Worm (Caenorhabditis elegans) whole organism, L4 larva: Measurements from ENCODE around the gene C56C10.7.

Experiments used
- F26F4.8 ChIP-seq: fragments of 200-800 bp; sonication (Bioruptor generic); conservative IDR thresholded peaks from 2 replicates; pipeline ENCODE4 v1.3.6; 2022; ENCODE audit warnings: missing genetic modification characterization, missing compliant biosample characterization
- R02D3.7 ChIP-seq: fragments of 150-350 bp; sonication (generic microtip); optimal IDR thresholded peaks from 3 replicates; lab custom pipeline; 2014; ENCODE audit warnings: missing biosample characterization, missing genetic modification characterization
- T26A8.4 ChIP-seq: fragments of 200-800 bp; sonication (Bioruptor generic); IDR thresholded peaks from 2 replicates; pipeline ENCODE4 v1.3.6; 2022; ENCODE audit warnings: missing genetic modification characterization, missing compliant biosample characterization
- Y48G9A.11 ChIP-seq: fragments of 200-800 bp; sonication (Bioruptor generic); IDR thresholded peaks from 2 replicates; pipeline ENCODE4 v1.3.6; 2022; ENCODE audit warnings: missing genetic modification reagents, missing genetic modification characterization, missing compliant biosample characterization
- aly-2 ChIP-seq: sonication (generic microtip); optimal IDR thresholded peaks from 2 replicates; lab custom pipeline; 2018; ENCODE audit warnings: missing biosample characterization, missing genetic modification characterization
- ama-1 ChIP-seq: fragments of 150-350 bp; optimal IDR thresholded peaks from 2 replicates; lab custom pipeline; 2014; ENCODE audit warnings: inconsistent platforms, mixed read lengths
- arid-1 ChIP-seq: fragments of 200-800 bp; sonication (Bioruptor generic); conservative IDR thresholded peaks from 2 replicates; pipeline ENCODE4 v1.3.6; 2022; ENCODE audit warnings: missing genetic modification reagents, missing genetic modification characterization, missing compliant biosample characterization
- attf-4 ChIP-seq: sonication (generic microtip); optimal IDR thresholded peaks from 3 replicates; lab custom pipeline; 2017; ENCODE audit warnings: missing biosample characterization, missing genetic modification characterization
- ceh-44 ChIP-seq: fragments of 200-800 bp; sonication (Bioruptor generic); IDR thresholded peaks from 2 replicates; pipeline ENCODE4 v1.3.6; 2022; ENCODE audit warnings: missing genetic modification reagents, missing genetic modification characterization, missing compliant biosample characterization
- ceh-62 ChIP-seq: sonication (generic microtip); optimal IDR thresholded peaks from 2 replicates; lab custom pipeline; 2017; ENCODE audit warnings: missing biosample characterization, missing genetic modification characterization
- ctbp-1 ChIP-seq: fragments of 200-800 bp; sonication (Bioruptor generic); IDR thresholded peaks from 2 replicates; pipeline ENCODE4 v1.3.6; 2022; ENCODE audit warnings: missing genetic modification reagents, missing genetic modification characterization, missing compliant biosample characterization
- daf-16 ChIP-seq, 3 experiments: sonication (generic microtip); optimal IDR thresholded peaks; 2 replicates each; lab custom pipeline; 2016 to 2017; ENCODE audit warnings: missing genetic modification characterization in 3 of 3, missing genetic modification reagents in 3 of 3, mild to moderate bottlenecking in 2 of 3, missing compliant biosample characterization in 2 of 3, missing biosample characterization in 1 of 3, moderate library complexity in 1 of 3
- daf-19 ChIP-seq: fragments of 200-800 bp; sonication (Bioruptor generic); conservative IDR thresholded peaks from 2 replicates; pipeline ENCODE4 v1.3.6; 2022; ENCODE audit warnings: missing genetic modification characterization, missing compliant biosample characterization
- dmd-6 ChIP-seq: fragments of 200-800 bp; sonication (Bioruptor generic); IDR thresholded peaks from 2 replicates; pipeline ENCODE4 v1.3.6; 2022; ENCODE audit warnings: missing genetic modification reagents, missing genetic modification characterization, missing compliant biosample characterization
- dmd-9 ChIP-seq: fragments of 200-800 bp; sonication (Bioruptor generic); IDR thresholded peaks from 2 replicates; pipeline ENCODE4 v1.3.6; 2022; ENCODE audit warnings: missing genetic modification reagents, missing genetic modification characterization, missing compliant biosample characterization
- duxl-1 ChIP-seq: sonication (generic microtip); optimal IDR thresholded peaks from 2 replicates; lab custom pipeline; 2016; ENCODE audit warnings: mild to moderate bottlenecking, missing genetic modification characterization, moderate library complexity, missing compliant biosample characterization; ENCODE audit not compliant: poor library complexity
- dve-1 ChIP-seq: sonication (generic microtip); optimal IDR thresholded peaks from 2 replicates; lab custom pipeline; 2017; ENCODE audit warnings: antibody characterized with exemption, mild to moderate bottlenecking, missing genetic modification characterization, missing compliant biosample characterization; ENCODE audit not compliant: insufficient read depth
- fkh-10 ChIP-seq: fragments of 150-350 bp; optimal IDR thresholded peaks from 2 replicates; lab custom pipeline; 2014; ENCODE audit warnings: missing biosample characterization, missing genetic modification reagents, missing genetic modification characterization
- gei-8 ChIP-seq: fragments of 200-800 bp; sonication (Bioruptor generic); optimal IDR thresholded peaks from 2 replicates; lab custom pipeline; 2018; ENCODE audit warnings: mild to moderate bottlenecking, missing genetic modification characterization, missing compliant biosample characterization
- hmg-1.1 ChIP-seq: fragments of 200-800 bp; sonication (Bioruptor generic); IDR thresholded peaks from 2 replicates; pipeline ENCODE4 v1.3.6; 2022; ENCODE audit warnings: missing genetic modification reagents, missing genetic modification characterization, missing compliant biosample characterization
- lin-1 ChIP-seq: fragments of 200-800 bp; sonication (Bioruptor generic); IDR thresholded peaks from 2 replicates; pipeline ENCODE4 v1.3.6; 2022; ENCODE audit warnings: missing genetic modification reagents, missing genetic modification characterization, missing compliant biosample characterization
- lin-13 ChIP-seq: fragments of 150-350 bp; optimal IDR thresholded peaks from 2 replicates; lab custom pipeline; 2014; ENCODE audit warnings: missing biosample characterization, missing genetic modification reagents, missing genetic modification characterization
- lin-29 ChIP-seq: fragments of 200-800 bp; sonication (Bioruptor generic); IDR thresholded peaks from 2 replicates; pipeline ENCODE4 v1.3.6; 2022; ENCODE audit warnings: missing genetic modification reagents, missing genetic modification characterization, missing compliant biosample characterization
- lin-38 ChIP-seq: fragments of 200-800 bp; sonication (Bioruptor generic); IDR thresholded peaks from 2 replicates; pipeline ENCODE4 v1.3.6; 2022; ENCODE audit warnings: missing genetic modification reagents, missing genetic modification characterization, missing compliant biosample characterization
- lin-39 ChIP-seq: fragments of 150-350 bp; optimal IDR thresholded peaks from 2 replicates; lab custom pipeline; 2014; ENCODE audit warnings: missing biosample characterization, missing genetic modification reagents, missing genetic modification characterization
- lir-3 ChIP-seq: sonication (generic microtip); optimal IDR thresholded peaks from 2 replicates; lab custom pipeline; 2016; ENCODE audit warnings: mild to moderate bottlenecking, missing genetic modification characterization, missing compliant biosample characterization
- mep-1 ChIP-seq: fragments of 150-350 bp; sonication (generic microtip); optimal IDR thresholded peaks from 3 replicates; lab custom pipeline; 2014; ENCODE audit warnings: missing biosample characterization, missing genetic modification characterization
- mes-2 ChIP-seq: sonication (generic microtip); optimal IDR thresholded peaks from 2 replicates; lab custom pipeline; 2016; ENCODE audit warnings: missing genotype, mild to moderate bottlenecking, missing genetic modification characterization, missing compliant biosample characterization; ENCODE audit not compliant: poor library complexity, severe bottlenecking
- mxl-2 ChIP-seq: fragments of 200-800 bp; sonication (Bioruptor generic); conservative IDR thresholded peaks from 2 replicates; pipeline ENCODE4 v1.3.6; 2022; ENCODE audit warnings: missing genetic modification reagents, missing genetic modification characterization, missing compliant biosample characterization
- nhr-102 ChIP-seq: sonication (generic microtip); optimal IDR thresholded peaks from 2 replicates; lab custom pipeline; 2016; ENCODE audit warnings: mild to moderate bottlenecking, missing genetic modification characterization, moderate library complexity, missing compliant biosample characterization
- nhr-237 ChIP-seq: sonication (generic microtip); optimal IDR thresholded peaks from 2 replicates; lab custom pipeline; 2017; ENCODE audit warnings: missing biosample characterization, missing genetic modification characterization
- nhr-41 ChIP-seq: fragments of 200-800 bp; sonication (Bioruptor generic); IDR thresholded peaks from 2 replicates; pipeline ENCODE4 v1.3.6; 2022; ENCODE audit warnings: missing genetic modification reagents, missing genetic modification characterization, missing compliant biosample characterization
- nhr-48 ChIP-seq: sonication (generic microtip); optimal IDR thresholded peaks from 2 replicates; lab custom pipeline; 2016; ENCODE audit warnings: mild to moderate bottlenecking, missing genetic modification characterization, missing compliant biosample characterization
- nhr-6 ChIP-seq: fragments of 150-350 bp; optimal IDR thresholded peaks from 2 replicates; lab custom pipeline; 2014; ENCODE audit warnings: missing biosample characterization, missing genetic modification characterization
- sdz-12 ChIP-seq: fragments of 200-800 bp; sonication (Bioruptor generic); optimal IDR thresholded peaks from 2 replicates; lab custom pipeline; 2018; ENCODE audit warnings: mild to moderate bottlenecking, missing genetic modification characterization, missing compliant biosample characterization
- set-16 ChIP-seq: fragments of 200-800 bp; sonication (Bioruptor generic); IDR thresholded peaks from 2 replicates; pipeline ENCODE4 v1.3.6; 2022; ENCODE audit warnings: missing genetic modification reagents, missing genetic modification characterization, missing compliant biosample characterization
- snpc-1.2 ChIP-seq: fragments of 200-800 bp; sonication (Bioruptor generic); IDR thresholded peaks from 2 replicates; pipeline ENCODE4 v1.3.6; 2022; ENCODE audit warnings: missing genetic modification reagents, missing genetic modification characterization, missing compliant biosample characterization
- snpc-4 ChIP-seq: fragments of 150-350 bp; optimal IDR thresholded peaks from 2 replicates; lab custom pipeline; 2014; ENCODE audit warnings: missing biosample characterization, missing genetic modification characterization
- tag-97 ChIP-seq: fragments of 200-800 bp; sonication (Bioruptor generic); IDR thresholded peaks from 2 replicates; pipeline ENCODE4 v1.3.6; 2022; ENCODE audit warnings: missing genetic modification characterization, missing compliant biosample characterization
- unc-130 ChIP-seq: sonication (generic microtip); optimal IDR thresholded peaks from 2 replicates; lab custom pipeline; 2016; ENCODE audit warnings: missing genetic modification reagents, missing genetic modification characterization, missing compliant biosample characterization
- unc-62 ChIP-seq, 3 experiments: fragments of 150-350 bp in 1 of 3; sonication (generic microtip); optimal IDR thresholded peaks in 2 of 3; peaks in 1 of 3; 1 replicate in 1 of 3; 2 replicates in 2 of 3; lab custom pipeline; 2014 to 2017; ENCODE audit warnings: missing biosample characterization in 3 of 3, missing genetic modification characterization in 3 of 3, missing genetic modification reagents in 3 of 3, missing genotype in 1 of 3
- zfp-3 ChIP-seq: fragments of 200-800 bp; sonication (Bioruptor generic); conservative IDR thresholded peaks from 2 replicates; pipeline ENCODE4 v1.3.6; 2022; ENCODE audit warnings: missing genetic modification reagents, missing genetic modification characterization, missing compliant biosample characterization
- zip-2 ChIP-seq: fragments of 150-350 bp; optimal IDR thresholded peaks from 2 replicates; lab custom pipeline; 2014; ENCODE audit warnings: missing biosample characterization, missing genetic modification characterization
- ztf-7 ChIP-seq: fragments of 150-350 bp; optimal IDR thresholded peaks from 2 replicates; lab custom pipeline; 2014; ENCODE audit warnings: missing biosample characterization, missing genetic modification characterization

The C56C10.7 gene

DNA sequence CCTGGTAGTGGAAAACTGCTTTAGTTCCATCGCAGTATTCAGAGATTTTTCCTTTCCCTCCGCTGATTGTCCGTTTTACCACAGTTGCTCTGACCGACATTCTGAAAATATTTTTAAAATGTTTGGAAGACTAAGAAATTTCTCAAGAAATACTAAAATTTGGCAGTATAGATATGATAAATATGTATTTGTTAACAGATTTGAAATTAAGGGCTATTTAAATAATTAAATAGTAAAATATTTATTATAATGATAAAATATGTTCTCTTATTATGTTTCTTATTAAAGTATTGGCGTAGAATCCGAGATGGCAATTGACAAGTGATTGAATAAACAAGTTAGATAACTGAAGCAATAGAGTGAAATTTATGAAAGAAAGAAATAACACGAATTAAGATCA, 6.8 kb upstream of the C56C10.7 start, which contains the start of gene aipr-1:
aipr-1 (minus strand) TSS at position 101 of the 400 bp plus-strand sequence.
- TF ChIP-seq ceh-62 (tag; lab: Kevin White, UChicago) (no peak), ztf-7 (tag; lab: Kevin White, UChicago) (no peak), set-16 (no peak), fkh-10 (no peak), ama-1 (no peak), nhr-41 (GFP tag; lab: Robert Waterston, UW) (no peak), nhr-48 (tag; lab: Kevin White, UChicago) (no peak), T26A8.4 (GFP tag; lab: Robert Waterston, UW) (no peak), nhr-102 (tag; lab: Kevin White, UChicago) (no peak), lin-1 (no peak), hmg-1.1 (GFP tag; lab: Robert Waterston, UW) (no peak), Y48G9A.11 (GFP tag; lab: Robert Waterston, UW) (no peak)

DNA sequence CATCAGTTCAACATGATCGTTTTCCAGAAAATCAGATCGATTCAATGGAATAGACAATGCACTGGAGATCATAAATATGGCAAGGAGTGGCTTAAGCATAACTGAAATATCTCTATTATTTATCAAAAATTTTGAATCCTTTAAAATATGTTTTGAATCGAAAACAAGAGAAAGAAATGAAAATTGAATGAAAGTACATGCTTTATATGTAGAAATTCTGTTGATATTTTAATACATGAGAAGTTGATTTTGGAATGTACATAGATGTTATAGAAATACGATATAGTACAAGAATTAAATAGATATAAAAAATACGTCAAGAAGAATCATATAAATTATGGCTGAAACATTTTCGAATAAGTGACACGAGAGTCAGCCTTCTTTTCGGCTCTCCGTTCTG, 4.9 kb upstream of the C56C10.7 start, which contains the start of gene C56C10.9:
C56C10.9 (minus strand) TSS at position 101 of the 400 bp plus-strand sequence.
- TF ChIP-seq Y48G9A.11 (GFP tag; lab: Robert Waterston, UW) (no peak), nhr-6 (no peak), nhr-102 (tag; lab: Kevin White, UChicago) (no peak), zip-2 (tag; lab: Kevin White, UChicago) (no peak), attf-4 (tag; lab: Kevin White, UChicago) (no peak), dmd-6 (GFP tag; lab: Robert Waterston, UW) (no peak), lin-13 (GFP tag; lab: Kevin White, UChicago) (no peak), daf-19 (GFP tag; lab: Robert Waterston, UW) (no peak), ama-1 (no peak), mes-2 (no peak), aly-2 (tag; lab: Kevin White, UChicago) (no peak), tag-97 (GFP tag; lab: Robert Waterston, UW) (no peak), gei-8 (GFP tag; lab: Kevin White, UChicago) (no peak), snpc-4 (tag; lab: Kevin White, UChicago) (no peak), unc-130 (no peak), mxl-2 (no peak), nhr-237 (tag; lab: Kevin White, UChicago) (no peak), mep-1 (tag; lab: Kevin White, UChicago) (no peak), fkh-10 (no peak), ctbp-1 (GFP tag; lab: Robert Waterston, UW) (no peak)

DNA sequence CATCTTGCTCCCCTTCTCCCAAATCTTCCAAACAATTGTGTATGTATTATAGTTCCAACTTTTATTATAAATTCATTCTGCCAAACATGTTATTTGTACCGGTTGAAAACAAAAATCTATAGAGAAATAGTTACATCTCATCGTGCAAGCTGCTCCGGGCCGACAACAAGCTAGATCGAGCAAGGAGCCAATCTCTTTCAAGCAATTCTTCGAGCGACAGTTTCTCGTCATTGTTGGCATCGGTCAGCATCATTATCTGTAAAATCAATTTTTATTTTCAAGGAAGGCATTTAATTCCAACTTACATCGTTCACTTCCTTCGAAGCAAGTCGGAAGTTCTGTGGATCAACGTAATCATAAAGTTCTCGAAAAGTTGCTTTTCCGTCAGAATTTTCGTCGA, 3.6 kb upstream of the C56C10.7 start:
- no peak for TF ChIP-seq lin-29 (GFP tag; lab: Robert Waterston, UW)
- TF ChIP-seq daf-16 (GFP tag; optimal IDR thresholded peaks at IDR 0.05; lab: Kevin White, UChicago): no peak
- TF ChIP-seq daf-16 (tag; optimal IDR thresholded peaks at IDR 0.05; lab: Kevin White, UChicago): peak; percentile 19
- TF ChIP-seq snpc-1.2 (GFP tag; lab: Robert Waterston, UW): peak; percentile 8; the same call in 1 of the 2 replicates
- TF ChIP-seq Y48G9A.11 (GFP tag; lab: Robert Waterston, UW): peak; percentile 50; the same call in 1 of the 2 replicates
- TF ChIP-seq arid-1 (GFP tag; lab: Robert Waterston, UW): peak; percentile 47; the same call in 1 of the 2 replicates
- peak; percentile 30; the same call in 1 of the 2 replicates for TF ChIP-seq T26A8.4 (GFP tag; lab: Robert Waterston, UW)
- TF ChIP-seq unc-130: no peak
- TF ChIP-seq lin-38 (GFP tag; lab: Robert Waterston, UW): peak; percentile 41
- no peak for TF ChIP-seq duxl-1 (tag; lab: Kevin White, UChicago)

DNA sequence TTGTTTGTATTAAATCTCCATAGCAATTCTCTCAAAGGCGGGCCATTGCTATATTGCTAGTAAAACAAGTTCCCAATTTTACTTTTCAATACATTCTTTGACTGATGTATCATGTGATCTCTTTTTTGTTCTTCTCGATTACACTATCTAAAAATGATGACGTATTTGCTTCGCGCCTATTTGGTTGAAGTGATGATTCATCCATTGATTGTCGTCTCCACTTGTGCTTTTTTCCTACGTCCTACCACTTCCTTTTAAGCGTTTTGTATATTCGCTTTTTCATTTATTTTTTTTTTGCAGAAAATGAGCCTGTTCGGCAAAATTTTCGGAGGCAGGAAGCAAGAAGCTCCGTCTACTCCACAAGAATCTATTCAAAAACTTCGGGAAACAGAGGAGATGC, 2.0 kb upstream of the C56C10.7 start, which contains the start of gene vps-32.1:
vps-32.1 (plus strand) TSS at position 301 of the 400 bp plus-strand sequence.
- TF ChIP-seq zip-2 (tag; lab: Kevin White, UChicago): no peak
- 0 out of 2 replicates have a peak, but pooled peaks have one; percentile 18 for TF ChIP-seq dmd-9 (GFP tag; lab: Robert Waterston, UW)
- TF ChIP-seq unc-62 (GFP tag; optimal IDR thresholded peaks at IDR 0.05 in 1 of 2; lab: Kevin White, UChicago): no peak
- TF ChIP-seq unc-62 (tag; optimal IDR thresholded peaks at IDR 0.05; lab: Kevin White, UChicago): no peak
- no peak for TF ChIP-seq ama-1
- no peak for TF ChIP-seq mxl-2
- TF ChIP-seq ctbp-1 (GFP tag; lab: Robert Waterston, UW): no peak
- no peak for TF ChIP-seq sdz-12
- no peak for TF ChIP-seq F26F4.8 (GFP tag; lab: Robert Waterston, UW)
- TF ChIP-seq attf-4 (tag; lab: Kevin White, UChicago): no peak
- no peak for TF ChIP-seq ceh-44 (GFP tag; lab: Robert Waterston, UW)
- no peak for TF ChIP-seq R02D3.7
- TF ChIP-seq lin-39 (tag; lab: Kevin White, UChicago): no peak
- no peak for TF ChIP-seq zfp-3 (GFP tag; lab: Robert Waterston, UW)
- TF ChIP-seq lir-3 (tag; lab: Kevin White, UChicago): no peak
- TF ChIP-seq daf-16 (GFP tag; optimal IDR thresholded peaks at IDR 0.05; lab: Kevin White, UChicago): no peak
- peak; percentile 34 for TF ChIP-seq daf-16 (tag; optimal IDR thresholded peaks at IDR 0.05; lab: Kevin White, UChicago)
- TF ChIP-seq tag-97 (GFP tag; lab: Robert Waterston, UW): no peak
- no peak for TF ChIP-seq dve-1 (tag; lab: Kevin White, UChicago)
